Worm (Caenorhabditis elegans): Measurements from ENCODE around the gene lev-8.

The lev-8 gene

ce11 chrX:11536408-11536807, 24.3 kb upstream of the lev-8 start, which contains the start of gene C35C5.9:
Gene C35C5.9, plus strand, starts transcription at chrX:11536568.
- TF ChIP-seq ztf-23 (GFP tag; IDR thresholded peaks at IDR 0.05), result no peak
- TF ChIP-seq med-1 (GFP tag; optimal IDR thresholded peaks at IDR 0.05; ENCODE audit: insufficient read depth), result no peak

- TF ChIP-seq cog-1 (tag; optimal IDR thresholded peaks at IDR 0.05), result no peak
- no peak for TF ChIP-seq T22C8.4 (GFP tag; IDR thresholded peaks at IDR 0.05)
- TF ChIP-seq ref-1 (GFP tag; conservative IDR thresholded peaks at IDR 0.05), result no peak
Observed at ce11 chrX:11537240-11537764, 23.4 kb upstream of the lev-8 start, which contains the start of gene gcp-2.2. Gene gcp-2.2, plus strand, starts transcription at chrX:11537714.

ce11 chrX:11541690-11542089, 19.0 kb upstream of the lev-8 start:
- no peak for TF ChIP-seq med-1 (GFP tag; optimal IDR thresholded peaks at IDR 0.05; ENCODE audit: insufficient read depth)
- no peak for TF ChIP-seq ztf-23 (GFP tag; IDR thresholded peaks at IDR 0.05)
- TF ChIP-seq cog-1 (tag; optimal IDR thresholded peaks at IDR 0.05), result no peak
- no peak for TF ChIP-seq ztf-29 (GFP tag; IDR thresholded peaks at IDR 0.05)
- TF ChIP-seq T22C8.4 (GFP tag; IDR thresholded peaks at IDR 0.05), result no peak
- no peak for TF ChIP-seq klf-2 (GFP tag; conservative IDR thresholded peaks at IDR 0.05)
- TF ChIP-seq flt-1 (GFP tag; IDR thresholded peaks at IDR 0.05), result no peak
- TF ChIP-seq ref-1 (GFP tag; conservative IDR thresholded peaks at IDR 0.05), result no peak
- no peak for TF ChIP-seq tab-1 (GFP tag; IDR thresholded peaks at IDR 0.05)

ce11 chrX:11546445-11547275, 14.1 kb upstream of the lev-8 start, which contains the start of gene selt-1.1:
Gene selt-1.1, minus strand, starts transcription at chrX:11546495.
- TF ChIP-seq cog-1 (tag; optimal IDR thresholded peaks at IDR 0.05) (peak; percentile 54), flt-1 (GFP tag; IDR thresholded peaks at IDR 0.05) (no peak), ztf-23 (GFP tag; IDR thresholded peaks at IDR 0.05) (no peak), T22C8.4 (GFP tag; IDR thresholded peaks at IDR 0.05) (peak; percentile 86), klf-2 (GFP tag; conservative IDR thresholded peaks at IDR 0.05) (no peak)

- TF ChIP-seq tab-1 (GFP tag; IDR thresholded peaks at IDR 0.05) (no peak), ztf-29 (GFP tag; IDR thresholded peaks at IDR 0.05) (no peak), ref-1 (GFP tag; conservative IDR thresholded peaks at IDR 0.05) (no peak), klf-2 (GFP tag; conservative IDR thresholded peaks at IDR 0.05) (no peak), med-1 (GFP tag; optimal IDR thresholded peaks at IDR 0.05; ENCODE audit: insufficient read depth) (no peak), T22C8.4 (GFP tag; IDR thresholded peaks at IDR 0.05) (no peak), flt-1 (GFP tag; IDR thresholded peaks at IDR 0.05) (no peak), cog-1 (tag; optimal IDR thresholded peaks at IDR 0.05) (no peak), ztf-23 (GFP tag; IDR thresholded peaks at IDR 0.05) (no peak)
Observed at ce11 chrX:11547442-11548023, 13.2 kb upstream of the lev-8 start.

- TF ChIP-seq klf-2 (GFP tag; conservative IDR thresholded peaks at IDR 0.05) (no peak), ztf-29 (GFP tag; IDR thresholded peaks at IDR 0.05) (no peak), tab-1 (GFP tag; IDR thresholded peaks at IDR 0.05) (no peak), flt-1 (GFP tag; IDR thresholded peaks at IDR 0.05) (no peak), T22C8.4 (GFP tag; IDR thresholded peaks at IDR 0.05) (no peak), cog-1 (tag; optimal IDR thresholded peaks at IDR 0.05) (no peak), ztf-23 (GFP tag; IDR thresholded peaks at IDR 0.05) (no peak), med-1 (GFP tag; optimal IDR thresholded peaks at IDR 0.05; ENCODE audit: insufficient read depth) (no peak)
Observed at ce11 chrX:11548308-11548707, 12.4 kb upstream of the lev-8 start, which contains the start of gene mig-2. Gene mig-2, plus strand, starts transcription at chrX:11548608.

- TF ChIP-seq tab-1 (GFP tag; IDR thresholded peaks at IDR 0.05) (no peak), ztf-23 (GFP tag; IDR thresholded peaks at IDR 0.05) (no peak), klf-2 (GFP tag; conservative IDR thresholded peaks at IDR 0.05) (no peak), ztf-29 (GFP tag; IDR thresholded peaks at IDR 0.05) (no peak), med-1 (GFP tag; optimal IDR thresholded peaks at IDR 0.05; ENCODE audit: insufficient read depth) (no peak), ref-1 (GFP tag; conservative IDR thresholded peaks at IDR 0.05) (no peak), flt-1 (GFP tag; IDR thresholded peaks at IDR 0.05) (no peak), T22C8.4 (GFP tag; IDR thresholded peaks at IDR 0.05) (no peak)
Observed at ce11 chrX:11551808-11552207, 8.9 kb upstream of the lev-8 start.

- TF ChIP-seq ztf-23 (GFP tag; IDR thresholded peaks at IDR 0.05), result no peak
- TF ChIP-seq tab-1 (GFP tag; IDR thresholded peaks at IDR 0.05), result no peak
- no peak for TF ChIP-seq ref-1 (GFP tag; conservative IDR thresholded peaks at IDR 0.05)
- no peak for TF ChIP-seq cog-1 (tag; optimal IDR thresholded peaks at IDR 0.05)
- TF ChIP-seq med-1 (GFP tag; optimal IDR thresholded peaks at IDR 0.05; ENCODE audit: insufficient read depth), result no peak
- TF ChIP-seq klf-2 (GFP tag; conservative IDR thresholded peaks at IDR 0.05), result no peak
- TF ChIP-seq flt-1 (GFP tag; IDR thresholded peaks at IDR 0.05), result no peak
- TF ChIP-seq ztf-29 (GFP tag; IDR thresholded peaks at IDR 0.05), result no peak
- no peak for TF ChIP-seq T22C8.4 (GFP tag; IDR thresholded peaks at IDR 0.05)
Observed at ce11 chrX:11552879-11553278, 7.8 kb upstream of the lev-8 start.

ce11 chrX:11554522-11554921, 6.2 kb upstream of the lev-8 start:
- TF ChIP-seq ztf-29 (GFP tag; IDR thresholded peaks at IDR 0.05), result no peak
- TF ChIP-seq ztf-23 (GFP tag; IDR thresholded peaks at IDR 0.05), result no peak
- TF ChIP-seq med-1 (GFP tag; optimal IDR thresholded peaks at IDR 0.05; ENCODE audit: insufficient read depth), result no peak
- no peak for TF ChIP-seq klf-2 (GFP tag; conservative IDR thresholded peaks at IDR 0.05)
- TF ChIP-seq ref-1 (GFP tag; conservative IDR thresholded peaks at IDR 0.05), result no peak
- no peak for TF ChIP-seq T22C8.4 (GFP tag; IDR thresholded peaks at IDR 0.05)
- TF ChIP-seq cog-1 (tag; optimal IDR thresholded peaks at IDR 0.05), result no peak
- TF ChIP-seq tab-1 (GFP tag; IDR thresholded peaks at IDR 0.05), result no peak
- TF ChIP-seq flt-1 (GFP tag; IDR thresholded peaks at IDR 0.05), result no peak
